Worm (Caenorhabditis elegans) whole organism, L2 larva: ENCODE data around the gene his-17.

ENCODE experiments used
- crh-2 ChIP-seq: sonication (generic microtip); optimal IDR thresholded peaks from 2 replicates; lab custom pipeline; 2017; ENCODE audit warnings: missing biosample characterization, missing genetic modification characterization
- elt-3 ChIP-seq: sonication (generic microtip); optimal IDR thresholded peaks from 2 replicates; lab custom pipeline; 2017; ENCODE audit warnings: missing biosample characterization, missing genetic modification characterization
- nhr-25 ChIP-seq: fragments of 150-350 bp; sonication (generic microtip); optimal IDR thresholded peaks from 3 replicates; lab custom pipeline; 2014; ENCODE audit warnings: missing biosample characterization, missing genetic modification characterization
- unc-55 ChIP-seq: fragments of 150-350 bp; sonication (generic microtip); optimal IDR thresholded peaks from 3 replicates; lab custom pipeline; 2014; ENCODE audit warnings: missing biosample characterization, missing genetic modification reagents, missing genetic modification characterization

ce11 chrV:8903916-8904315, 6.1 kb upstream of the his-17 start:
- TF ChIP-seq unc-55 (GFP tag; lab: Kevin White, UChicago) (no peak), nhr-25 (tag; lab: Kevin White, UChicago) (no peak), elt-3 (tag; lab: Kevin White, UChicago) (no peak), crh-2 (tag; lab: Kevin White, UChicago) (no peak)
